Fruit fly (Drosophila melanogaster): ENCODE measurements around the gene Der-1.

Der-1 gene

DNA sequence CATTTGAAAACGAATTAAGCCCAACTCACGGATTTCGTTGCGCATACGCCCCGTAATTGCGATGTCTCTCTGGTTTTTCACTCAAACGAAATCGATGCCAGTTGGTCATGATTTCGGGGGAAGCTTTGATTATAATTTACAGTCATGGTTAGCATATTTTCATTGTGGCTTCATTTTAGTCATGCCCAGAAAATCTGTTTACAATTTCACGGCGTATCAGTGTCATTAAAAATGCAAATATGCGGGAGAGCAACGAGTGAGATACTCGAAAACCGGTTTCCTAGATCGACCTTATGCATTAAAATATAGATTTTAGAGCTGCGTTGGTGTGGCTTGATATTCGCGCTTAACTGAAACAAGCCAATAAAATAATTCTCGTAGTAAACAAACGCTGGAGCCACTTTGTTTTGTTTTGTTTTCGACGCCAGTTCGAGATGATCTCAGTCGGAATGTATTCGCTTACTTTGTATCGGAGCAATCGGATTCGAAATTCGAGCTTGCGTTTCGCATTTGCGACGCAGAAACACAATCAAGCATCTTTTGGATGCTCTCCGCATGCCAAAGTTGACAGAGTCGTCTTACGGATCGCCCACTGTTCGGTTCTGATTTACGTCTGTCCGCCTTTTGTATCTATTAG lies 43.1 kb upstream of the Der-1 start:
- TF ChIP-seq Hnf4 (GFP tag; optimal IDR thresholded peaks at IDR 0.05): no peak
- TF ChIP-seq HLH106 (tag; optimal IDR thresholded peaks at IDR 0.05): no peak
- no peak for TF ChIP-seq Hr83 (GFP tag; optimal IDR thresholded peaks at IDR 0.05; ENCODE audit: poor library complexity, severe bottlenecking)
- TF ChIP-seq Jra (GFP tag; optimal IDR thresholded peaks at IDR 0.05): no peak

DNA sequence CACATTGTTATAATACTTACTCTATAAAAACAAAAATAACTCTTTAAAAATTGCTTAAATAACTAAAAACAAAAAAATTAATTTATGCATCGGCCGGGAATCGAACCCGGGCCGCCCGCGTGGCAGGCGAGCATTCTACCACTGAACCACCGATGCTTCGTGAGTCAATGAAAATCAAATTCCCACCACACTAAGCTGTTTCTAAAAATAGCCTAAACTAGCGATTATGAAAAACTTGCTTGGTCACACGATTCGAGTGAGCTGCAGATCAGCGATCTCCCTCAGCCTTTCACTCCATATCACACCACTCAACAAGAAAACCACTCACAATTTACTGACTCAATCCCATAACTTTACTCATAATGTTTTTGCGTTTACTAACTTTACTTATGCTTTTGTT lies 35.8 kb upstream of the Der-1 start:
- TF ChIP-seq tai (GFP tag; optimal IDR thresholded peaks at IDR 0.05) (no peak), CG9705 (GFP tag; optimal IDR thresholded peaks at IDR 0.05) (no peak)

DNA sequence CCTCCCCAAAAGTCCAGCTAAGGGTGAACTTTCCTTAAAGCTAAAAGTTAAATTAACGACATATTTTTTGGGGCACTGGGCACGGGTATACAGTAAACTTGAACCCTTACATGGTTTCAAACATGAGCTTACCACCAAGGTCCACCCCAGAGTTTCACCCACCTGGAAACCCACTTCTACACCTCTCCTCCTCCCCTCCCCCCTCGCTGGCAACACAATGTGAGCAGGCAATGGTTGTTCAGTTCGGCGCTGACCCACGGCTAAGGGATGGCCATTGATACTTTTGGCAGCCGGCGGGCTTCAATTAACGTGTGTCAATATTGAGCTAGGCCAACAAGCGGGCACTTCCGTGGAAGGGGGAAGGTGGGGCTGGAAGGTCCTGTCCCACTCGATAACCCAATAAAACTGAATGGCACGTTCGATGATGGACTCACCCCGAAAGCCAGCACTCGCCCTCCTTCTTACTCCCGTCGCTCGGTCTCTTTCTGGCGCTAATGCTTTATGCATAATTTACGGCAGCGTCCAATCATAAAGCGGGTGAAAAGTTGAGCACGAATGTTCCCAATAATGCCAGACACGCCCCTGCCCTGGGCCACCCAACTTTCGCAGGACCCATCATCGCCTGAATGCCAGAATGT lies 29.2 kb upstream of the Der-1 start:
- no peak for TF ChIP-seq tai (GFP tag; optimal IDR thresholded peaks at IDR 0.05)
- peak; percentile 34 for TF ChIP-seq Hr83 (GFP tag; optimal IDR thresholded peaks at IDR 0.05; ENCODE audit: poor library complexity, severe bottlenecking)
- no peak for TF ChIP-seq rgr (GFP tag; optimal IDR thresholded peaks at IDR 0.05)
- TF ChIP-seq brk (GFP tag; optimal IDR thresholded peaks at IDR 0.05): no peak
- peak; percentile 11 for TF ChIP-seq h (GFP tag; optimal IDR thresholded peaks at IDR 0.05)
- TF ChIP-seq ey (GFP tag; optimal IDR thresholded peaks at IDR 0.05): no peak

DNA sequence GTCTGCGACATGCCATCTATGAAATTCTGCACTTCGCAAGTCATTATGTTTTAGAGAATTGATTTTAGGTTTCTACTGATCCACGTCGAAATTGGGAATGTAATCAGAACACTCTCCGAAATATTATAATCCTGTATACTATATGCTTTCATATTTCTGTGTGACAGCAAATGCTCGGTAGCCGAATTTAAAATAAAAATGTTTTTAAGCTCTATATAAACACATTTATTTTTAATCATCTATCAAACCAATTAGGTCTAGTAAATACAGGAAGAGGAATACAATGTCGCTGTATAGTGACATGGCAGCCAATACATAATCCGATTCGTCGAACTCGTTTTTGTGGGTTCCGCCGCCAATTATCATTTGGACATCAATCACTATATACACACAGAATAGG lies 28.1 kb upstream of the Der-1 start, which contains the start of gene CG15357:
CG15357 (minus strand) TSS at position 101 of the 400 bp plus-strand sequence.
- TF ChIP-seq sv (GFP tag; optimal IDR thresholded peaks at IDR 0.05) (no peak), CG32264 (GFP tag; optimal IDR thresholded peaks at IDR 0.05) (no peak)

DNA sequence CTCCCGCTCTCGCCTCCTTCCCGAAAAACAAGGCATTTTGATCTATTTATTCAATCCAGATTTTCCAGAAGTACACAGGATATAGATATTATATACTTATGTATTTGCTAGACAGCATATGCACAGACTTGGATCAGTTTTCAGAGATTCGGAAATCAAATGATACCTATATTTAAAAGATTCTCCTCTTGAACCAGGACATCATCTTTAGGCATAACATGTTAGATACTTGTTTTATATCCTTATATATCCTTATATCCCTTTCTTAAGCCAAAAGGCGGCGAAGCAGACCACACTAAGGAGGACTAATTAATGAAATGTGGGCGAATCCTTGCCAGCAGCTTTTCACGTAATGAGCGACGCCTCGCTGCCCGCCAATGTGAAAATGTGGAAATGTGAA lies 27.1 kb upstream of the Der-1 start, which contains the start of gene CG33673:
CG33673 (minus strand) TSS at position 101 of the 400 bp plus-strand sequence.
- no peak for TF ChIP-seq sv (GFP tag; optimal IDR thresholded peaks at IDR 0.05)
- no peak for TF ChIP-seq psq (GFP tag; optimal IDR thresholded peaks at IDR 0.05)
- no peak for TF ChIP-seq CrebA (GFP tag; optimal IDR thresholded peaks at IDR 0.05; ENCODE audit: borderline replicate concordance)
- no peak for TF ChIP-seq pan (optimal IDR thresholded peaks at IDR 0.05)
- TF ChIP-seq tai (GFP tag; optimal IDR thresholded peaks at IDR 0.05): no peak
- TF ChIP-seq Jra (GFP tag; optimal IDR thresholded peaks at IDR 0.05): no peak
- no peak for TF ChIP-seq OdsH (GFP tag; optimal IDR thresholded peaks at IDR 0.05)
- no peak for TF ChIP-seq sage (GFP tag; optimal IDR thresholded peaks at IDR 0.05)
- TF ChIP-seq fru (GFP tag; optimal IDR thresholded peaks at IDR 0.05): no peak
- TF ChIP-seq Dfd (GFP tag; optimal IDR thresholded peaks at IDR 0.05): no peak
- TF ChIP-seq jim (GFP tag; optimal IDR thresholded peaks at IDR 0.05): no peak

DNA sequence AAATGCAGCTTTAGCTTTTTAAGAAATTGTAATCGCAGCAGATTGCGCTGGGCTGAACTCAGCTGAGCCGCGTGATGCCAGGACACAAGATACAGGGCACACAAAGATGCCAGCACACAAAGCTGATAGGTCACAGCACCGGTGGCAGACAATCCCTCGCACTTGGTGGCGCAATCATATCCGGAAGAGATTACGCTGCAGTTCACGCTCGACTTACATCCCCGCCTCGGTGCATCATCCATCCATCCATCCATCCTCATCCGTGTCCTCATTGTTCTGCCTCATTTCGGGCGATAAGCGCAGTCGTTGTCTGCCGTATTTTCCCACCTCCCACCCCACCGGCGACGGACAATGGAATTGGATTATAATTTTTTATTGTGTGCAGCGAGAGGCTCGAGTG lies 25.8 kb upstream of the Der-1 start:
- TF ChIP-seq Dif (GFP tag; optimal IDR thresholded peaks at IDR 0.05; ENCODE audit: partially characterized antibody) (no peak), rgr (GFP tag; optimal IDR thresholded peaks at IDR 0.05) (no peak), tai (GFP tag; optimal IDR thresholded peaks at IDR 0.05) (no peak)

DNA sequence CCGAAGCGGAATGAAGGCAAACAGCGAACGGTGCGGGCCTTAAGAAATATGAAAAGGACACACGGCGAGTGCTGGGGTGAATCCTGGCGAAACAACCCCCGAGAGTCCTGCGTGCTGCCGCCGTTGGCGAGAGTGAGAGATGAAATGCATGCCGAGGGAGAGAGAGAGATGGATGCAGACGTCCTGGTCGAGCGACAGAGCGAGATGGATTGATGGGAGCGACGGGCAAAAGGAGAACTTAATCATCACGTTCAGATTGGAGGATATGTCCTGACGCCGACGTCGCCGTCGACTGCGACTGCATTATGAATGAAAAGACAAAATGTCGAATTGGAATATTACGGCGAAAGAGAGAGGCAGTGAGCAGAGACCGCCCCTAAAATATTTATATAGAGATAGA lies 19.2 kb upstream of the Der-1 start:
- no peak for TF ChIP-seq CrebA (GFP tag; optimal IDR thresholded peaks at IDR 0.05; ENCODE audit: borderline replicate concordance)
- no peak for TF ChIP-seq lola (GFP tag; optimal IDR thresholded peaks at IDR 0.05)
- TF ChIP-seq Vsx2 (GFP tag; optimal IDR thresholded peaks at IDR 0.05; ENCODE audit: partially characterized antibody): peak; percentile 38

DNA sequence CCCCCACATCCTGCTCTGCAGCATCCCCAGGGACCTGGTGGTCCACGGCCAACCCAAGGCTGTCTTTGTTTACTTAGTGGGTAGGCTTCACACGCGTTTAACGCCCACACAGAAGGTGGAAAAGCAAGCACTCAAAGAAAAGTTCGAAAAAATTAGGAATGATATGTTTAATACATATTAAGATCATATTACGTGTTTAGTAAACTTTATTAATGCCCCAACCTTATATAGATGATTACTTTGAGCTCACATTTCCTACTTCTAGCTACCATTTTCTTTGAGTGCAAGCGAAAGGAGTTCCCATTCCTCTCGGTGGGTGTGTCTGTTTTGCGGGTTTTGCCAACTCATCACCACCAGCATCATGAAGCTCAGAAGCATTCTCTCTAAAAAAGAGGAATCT lies 14.3 kb upstream of the Der-1 start:
- TF ChIP-seq rgr (GFP tag; optimal IDR thresholded peaks at IDR 0.05) (no peak), dl (GFP tag; optimal IDR thresholded peaks at IDR 0.05; ENCODE audit: insufficient read depth in 1 of 2, partially characterized antibody in 2 of 2) (no peak), Sp1 (GFP tag; optimal IDR thresholded peaks at IDR 0.05) (peak; percentile 22), OdsH (GFP tag; optimal IDR thresholded peaks at IDR 0.05) (peak; percentile 0), dmrt93B (GFP tag; optimal IDR thresholded peaks at IDR 0.05) (no peak), usp (GFP tag; optimal IDR thresholded peaks at IDR 0.05) (no peak)

Data from whole organism, wandering third instar larva.